Worm (Caenorhabditis elegans) whole organism, midembryonic: ENCODE results near the gene H10E21.1.

Experiments used
- T22C8.4 ChIP-seq: fragments of 200-800 bp; sonication (Bioruptor generic); IDR thresholded peaks from 2 replicates; pipeline ENCODE4 v1.3.6; 2022; ENCODE audit warnings: missing genetic modification characterization, missing compliant biosample characterization
- cog-1 ChIP-seq: sonication (generic microtip); optimal IDR thresholded peaks from 2 replicates; lab custom pipeline; 2016; ENCODE audit warnings: missing genetic modification characterization, missing compliant biosample characterization
- flt-1 ChIP-seq: fragments of 200-800 bp; sonication (Bioruptor generic); IDR thresholded peaks from 2 replicates; pipeline ENCODE4 v1.3.6; 2022; ENCODE audit warnings: missing genetic modification characterization, missing compliant biosample characterization
- klf-2 ChIP-seq: fragments of 200-800 bp; sonication (Bioruptor generic); conservative IDR thresholded peaks from 2 replicates; pipeline ENCODE4 v1.3.6; 2022; ENCODE audit warnings: missing genetic modification reagents, missing genetic modification characterization, missing compliant biosample characterization
- ztf-23 ChIP-seq: fragments of 200-800 bp; sonication (Bioruptor generic); IDR thresholded peaks from 2 replicates; pipeline ENCODE4 v1.3.6; 2022; ENCODE audit warnings: missing genetic modification reagents, missing genetic modification characterization, missing compliant biosample characterization
- ztf-29 ChIP-seq: fragments of 200-800 bp; sonication (Bioruptor generic); IDR thresholded peaks from 2 replicates; pipeline ENCODE4 v1.3.6; 2022; ENCODE audit warnings: missing genetic modification reagents, missing genetic modification characterization, missing compliant biosample characterization

DNA sequence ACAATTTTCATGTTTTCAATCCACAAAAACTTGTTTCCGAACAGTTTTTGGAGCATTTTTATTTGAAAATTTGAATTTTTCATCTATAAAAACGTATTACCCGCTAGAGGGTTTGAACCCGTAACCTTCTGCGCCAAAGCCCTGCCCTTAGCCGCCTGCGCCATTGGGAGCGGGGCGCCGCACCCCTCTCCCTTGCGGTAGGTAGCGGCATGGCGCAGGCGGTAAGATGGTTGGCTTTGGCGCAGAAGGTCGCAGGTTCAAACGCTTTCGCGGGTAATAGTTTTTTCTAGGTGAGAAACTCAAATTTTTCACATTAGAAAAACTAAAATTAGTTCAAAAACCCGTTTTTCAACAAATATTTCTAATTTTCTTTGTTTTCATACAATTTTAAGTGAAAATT lies 36.0 kb downstream of the H10E21.1 start:
- TF ChIP-seq cog-1 (no peak), ztf-23 (GFP tag; lab: Robert Waterston, UW) (no peak), klf-2 (no peak), T22C8.4 (no peak), flt-1 (GFP tag; lab: Robert Waterston, UW) (no peak), ztf-29 (no peak)
